Worm (Caenorhabditis elegans): ENCODE measurements around the gene ced-3.
A peak's percentile ranks its signal among the peaks of the same experiment; 100 is the strongest.

The ced-3 gene

DNA sequence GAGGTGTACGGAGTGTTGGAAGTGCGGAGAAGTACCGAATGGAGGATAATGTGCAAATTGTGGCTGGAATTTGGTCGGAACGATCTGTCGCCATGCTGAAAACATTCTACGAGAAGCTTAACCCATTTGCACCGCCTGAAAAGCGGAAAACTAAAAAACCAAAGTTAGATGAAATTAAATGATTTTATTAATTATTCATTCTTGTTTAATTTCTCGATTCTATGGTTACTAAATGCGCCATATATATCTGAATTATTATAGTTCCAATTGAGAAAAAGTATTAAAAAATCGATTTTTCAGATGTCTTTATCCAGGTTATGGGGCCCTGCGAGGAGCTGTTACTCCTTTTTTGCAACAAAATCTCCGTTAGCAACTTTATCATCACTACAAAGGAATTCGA lies 40.1 kb upstream of the ced-3 start, which contains the start of gene cox-11:
Gene cox-11, plus strand, starts transcription at position 301 of the 400 bp plus-strand sequence.
- TF ChIP-seq swsn-7 (tag; optimal IDR thresholded peaks at IDR 0.05) (no peak), egl-27 (tag; optimal IDR thresholded peaks at IDR 0.05) (no peak), sox-4 (tag; optimal IDR thresholded peaks at IDR 0.05) (no peak), pag-3 (tag; optimal IDR thresholded peaks at IDR 0.05; ENCODE audit: borderline replicate concordance, insufficient read depth) (no peak), elt-3 (tag; optimal IDR thresholded peaks at IDR 0.05) (no peak), isw-1 (GFP tag; IDR thresholded peaks at IDR 0.05) (no peak), Y116A8C.19 (tag; optimal IDR thresholded peaks at IDR 0.05; ENCODE audit: borderline replicate concordance) (no peak), mef-2 (tag; optimal IDR thresholded peaks at IDR 0.05) (no peak), elt-2 (tag; optimal IDR thresholded peaks at IDR 0.05) (no peak)

DNA sequence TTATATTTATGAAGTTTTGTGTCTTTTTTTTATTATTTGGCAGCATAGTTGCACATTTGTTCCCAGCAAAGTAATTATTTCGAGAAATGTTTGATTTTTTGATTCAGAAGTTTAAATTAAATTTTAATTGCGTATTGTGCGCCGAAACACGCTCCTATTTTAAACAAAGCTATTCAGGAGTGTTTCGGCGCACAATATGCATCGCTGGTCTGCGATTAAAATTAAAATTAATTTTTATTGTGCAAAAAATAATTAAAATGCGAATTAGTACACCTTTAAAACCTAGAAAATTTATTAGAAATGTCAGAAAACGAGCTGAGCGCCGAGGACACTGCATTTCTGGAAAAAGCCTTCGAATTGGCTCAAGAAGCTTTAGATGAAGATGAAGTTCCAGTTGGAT lies 39.4 kb upstream of the ced-3 start, which contains the start of gene JC8.4:
Gene JC8.4, plus strand, starts transcription at position 301 of the 400 bp plus-strand sequence.
- no peak for TF ChIP-seq efl-1 (optimal IDR thresholded peaks at IDR 0.05)
- TF ChIP-seq efl-1 (GFP tag; optimal IDR thresholded peaks at IDR 0.05 in 1 of 2): peak in 1 of 2 experiments; percentile 33
- no peak for TF ChIP-seq lin-35 (GFP tag; optimal IDR thresholded peaks at IDR 0.05)

DNA sequence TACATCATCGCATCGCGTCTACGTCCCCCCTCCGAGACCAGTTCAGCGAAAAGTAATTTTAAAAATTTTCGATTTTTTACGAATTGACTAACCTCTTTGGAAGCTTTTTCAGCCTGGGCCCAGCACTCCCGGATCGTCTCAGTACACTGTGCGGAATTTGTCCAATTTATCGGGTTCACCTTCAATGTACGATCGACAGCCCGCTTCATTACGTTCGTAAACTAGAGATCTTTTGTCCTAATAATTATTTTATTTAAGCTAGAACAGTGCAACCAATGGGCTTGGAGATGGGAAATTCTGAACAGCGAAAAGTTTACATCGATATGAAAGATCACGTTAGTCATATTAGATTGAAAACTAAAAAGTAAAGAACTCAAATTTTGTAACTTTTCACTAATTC lies 37.4 kb upstream of the ced-3 start:
- TF ChIP-seq fkh-10 (GFP tag; optimal IDR thresholded peaks at IDR 0.05) (no peak), hlh-17 (GFP tag; optimal IDR thresholded peaks at IDR 0.05; ENCODE audit: borderline replicate concordance) (no peak), xbp-1 (tag; optimal IDR thresholded peaks at IDR 0.05) (no peak)

DNA sequence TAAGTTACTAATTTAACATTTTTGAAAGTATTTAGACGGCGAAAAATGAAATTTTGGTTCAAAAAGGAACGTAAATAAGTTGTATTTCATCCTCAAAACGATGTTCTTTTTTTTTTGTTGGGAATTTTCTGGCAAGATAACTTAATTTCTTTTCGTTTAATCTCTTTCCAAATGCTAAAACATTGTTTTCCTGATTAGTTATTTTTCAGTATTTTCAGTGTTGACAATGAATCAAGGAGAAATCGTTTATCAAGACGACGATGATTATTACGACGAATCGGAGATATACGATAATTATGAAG lies 36.9 kb upstream of the ced-3 start, which contains the start of gene lin-54:
Gene lin-54, plus strand, starts transcription at position 203 of the 302 bp plus-strand sequence.
- no peak for TF ChIP-seq dsc-1 (tag; optimal IDR thresholded peaks at IDR 0.05)

DNA sequence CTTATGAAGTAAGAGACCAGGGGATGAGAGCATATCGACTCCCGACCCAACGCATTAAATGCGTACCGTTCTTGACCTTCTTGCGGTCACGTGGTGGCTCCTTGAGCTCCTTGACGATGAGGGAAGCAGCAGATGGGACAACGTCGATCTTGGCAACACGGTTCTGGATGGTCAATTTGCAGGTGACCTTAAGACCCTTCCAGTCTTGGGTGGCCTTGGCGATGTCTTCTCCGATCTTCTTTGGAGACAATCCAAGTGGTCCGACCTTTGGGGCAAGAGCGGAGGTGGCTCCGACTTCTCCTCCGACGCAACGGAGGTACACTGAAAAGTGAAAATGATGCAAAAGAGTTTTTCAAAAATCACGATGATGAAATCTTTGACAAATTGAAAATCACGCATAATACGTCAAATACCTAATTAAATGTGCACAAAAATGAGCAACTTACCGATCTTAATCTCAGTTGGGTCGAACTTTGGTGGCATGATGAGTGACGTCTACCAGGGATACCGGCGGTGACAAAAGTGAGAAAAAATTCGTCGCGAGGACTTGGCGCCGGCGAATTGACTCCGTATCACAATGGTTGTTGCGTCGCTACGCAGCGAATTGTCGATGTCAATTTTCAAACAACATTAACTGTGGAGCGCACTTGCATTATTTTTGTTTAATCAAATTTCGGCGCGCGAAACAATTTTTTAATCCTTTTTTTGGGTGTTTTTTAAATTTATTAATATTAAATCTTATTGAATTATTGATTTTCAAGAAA lies 36.3 kb upstream of the ced-3 start, which contains the start of gene rpl-12:
Gene rpl-12, minus strand, starts transcription at position 574 of the 764 bp plus-strand sequence.
- peak; percentile 96 for TF ChIP-seq nhr-237 (tag; optimal IDR thresholded peaks at IDR 0.05)
- peak; percentile 98 for TF ChIP-seq lsy-2 (tag; optimal IDR thresholded peaks at IDR 0.05)
- TF ChIP-seq sup-37 (GFP tag; optimal IDR thresholded peaks at IDR 0.05): peak; percentile 97
- peak; percentile 97 for TF ChIP-seq fos-1 (tag; optimal IDR thresholded peaks at IDR 0.05)
- peak; percentile 98 for TF ChIP-seq ceh-8 (GFP tag; optimal IDR thresholded peaks at IDR 0.05)
- TF ChIP-seq mab-9 (GFP tag; IDR thresholded peaks at IDR 0.05): peak; percentile 96
- peak; percentile 71 for TF ChIP-seq ceh-90 (tag; optimal IDR thresholded peaks at IDR 0.05)
- TF ChIP-seq lin-35 (GFP tag; optimal IDR thresholded peaks at IDR 0.05): peak; percentile 98 to 99
- TF ChIP-seq hpl-2 (GFP tag; optimal IDR thresholded peaks at IDR 0.05): peak; percentile 93
- TF ChIP-seq egl-13 (tag; optimal IDR thresholded peaks at IDR 0.05): peak; percentile 97
- TF ChIP-seq sox-4 (tag; optimal IDR thresholded peaks at IDR 0.05): peak; percentile 94
- peak; percentile 98 to 100 (median 99) for TF ChIP-seq ceh-82 (tag; optimal IDR thresholded peaks at IDR 0.05)
- peak; percentile 82 for TF ChIP-seq C34B4.2 (tag; optimal IDR thresholded peaks at IDR 0.05)
- peak; percentile 99 for TF ChIP-seq nhr-19 (GFP tag; conservative IDR thresholded peaks at IDR 0.05)
- peak; percentile 99 for TF ChIP-seq nhr-90 (tag; optimal IDR thresholded peaks at IDR 0.05; ENCODE audit: poor library complexity)
- peak; percentile 79 for TF ChIP-seq F16B12.6 (tag; optimal IDR thresholded peaks at IDR 0.05)
- TF ChIP-seq dsc-1 (tag; optimal IDR thresholded peaks at IDR 0.05): peak; percentile 99
- peak; percentile 97 for TF ChIP-seq C04F5.9 (tag; optimal IDR thresholded peaks at IDR 0.05)
- TF ChIP-seq nhr-11 (tag; optimal IDR thresholded peaks at IDR 0.05): peak; percentile 93
- TF ChIP-seq elt-2 (tag; optimal IDR thresholded peaks at IDR 0.05): peak; percentile 90
- TF ChIP-seq nhr-47 (tag; optimal IDR thresholded peaks at IDR 0.05): peak; percentile 99
- TF ChIP-seq lin-15B (tag; optimal IDR thresholded peaks at IDR 0.05): peak; percentile 100
- peak; percentile 99 for TF ChIP-seq C16A3.4 (tag; optimal IDR thresholded peaks at IDR 0.05)
- TF ChIP-seq ama-1 (optimal IDR thresholded peaks at IDR 0.05): peak; percentile 68
- peak; percentile 100 for TF ChIP-seq nhr-71 (tag; optimal IDR thresholded peaks at IDR 0.05)
- TF ChIP-seq nhr-28 (tag; optimal IDR thresholded peaks at IDR 0.05): peak; percentile 36
- peak; percentile 100 for TF ChIP-seq mep-1 (tag; optimal IDR thresholded peaks at IDR 0.05)
- TF ChIP-seq swsn-7 (tag; optimal IDR thresholded peaks at IDR 0.05): peak; percentile 99
- TF ChIP-seq aly-2 (tag; optimal IDR thresholded peaks at IDR 0.05): peak; percentile 93
- peak; percentile 99 for TF ChIP-seq nhr-85 (tag)
- TF ChIP-seq jun-1 (tag; optimal IDR thresholded peaks at IDR 0.05): peak; percentile 98
- TF ChIP-seq fkh-8 (tag; optimal IDR thresholded peaks at IDR 0.05): peak; percentile 100
- no peak for TF ChIP-seq hlh-17 (GFP tag; optimal IDR thresholded peaks at IDR 0.05; ENCODE audit: borderline replicate concordance)

All from whole organism, L1 larva.